Worm (Caenorhabditis elegans) whole organism, L4 larva: Measurements from ENCODE around the gene yju-2.

Experiments
- T26A8.4 ChIP-seq: fragments of 200-800 bp; sonication (Bioruptor generic); IDR thresholded peaks from 2 replicates; pipeline ENCODE4 v1.3.6; 2022; ENCODE audit warnings: missing genetic modification characterization, missing compliant biosample characterization
- ZK337.2 ChIP-seq: fragments of 200-800 bp; sonication (Bioruptor generic); IDR thresholded peaks from 2 replicates; pipeline ENCODE4 v1.3.6; 2022; ENCODE audit warnings: missing genetic modification reagents, missing genetic modification characterization, missing compliant biosample characterization
- daf-16 ChIP-seq, 3 experiments: sonication (generic microtip); optimal IDR thresholded peaks; 2 replicates each; lab custom pipeline; 2016 to 2017; ENCODE audit warnings: missing genetic modification characterization in 3 of 3, missing genetic modification reagents in 3 of 3, mild to moderate bottlenecking in 2 of 3, missing compliant biosample characterization in 2 of 3, missing biosample characterization in 1 of 3, moderate library complexity in 1 of 3
- daf-8 ChIP-seq: fragments of 200-800 bp; sonication (Bioruptor generic); IDR thresholded peaks from 2 replicates; pipeline ENCODE4 v1.3.6; 2022; ENCODE audit warnings: missing genetic modification characterization, missing compliant biosample characterization
- dmd-9 ChIP-seq: fragments of 200-800 bp; sonication (Bioruptor generic); IDR thresholded peaks from 2 replicates; pipeline ENCODE4 v1.3.6; 2022; ENCODE audit warnings: missing genetic modification reagents, missing genetic modification characterization, missing compliant biosample characterization
- fkh-10 ChIP-seq: fragments of 150-350 bp; optimal IDR thresholded peaks from 2 replicates; lab custom pipeline; 2014; ENCODE audit warnings: missing biosample characterization, missing genetic modification reagents, missing genetic modification characterization
- lin-1 ChIP-seq: fragments of 200-800 bp; sonication (Bioruptor generic); IDR thresholded peaks from 2 replicates; pipeline ENCODE4 v1.3.6; 2022; ENCODE audit warnings: missing genetic modification reagents, missing genetic modification characterization, missing compliant biosample characterization
- lin-13 ChIP-seq: fragments of 150-350 bp; optimal IDR thresholded peaks from 2 replicates; lab custom pipeline; 2014; ENCODE audit warnings: missing biosample characterization, missing genetic modification reagents, missing genetic modification characterization
- lin-15B ChIP-seq: fragments of 150-350 bp; sonication (generic microtip); optimal IDR thresholded peaks from 3 replicates; lab custom pipeline; 2014; ENCODE audit warnings: missing biosample characterization, missing genetic modification characterization
- nhr-11 ChIP-seq: fragments of 150-350 bp; optimal IDR thresholded peaks from 2 replicates; lab custom pipeline; 2014; ENCODE audit warnings: missing biosample characterization, missing genetic modification characterization
- php-3 ChIP-seq: fragments of 200-800 bp; sonication (Bioruptor generic); IDR thresholded peaks from 2 replicates; pipeline ENCODE4 v1.3.6; 2022; ENCODE audit warnings: missing genetic modification reagents, missing genetic modification characterization, missing compliant biosample characterization
- snpc-1.2 ChIP-seq: fragments of 200-800 bp; sonication (Bioruptor generic); IDR thresholded peaks from 2 replicates; pipeline ENCODE4 v1.3.6; 2022; ENCODE audit warnings: missing genetic modification reagents, missing genetic modification characterization, missing compliant biosample characterization

- TF ChIP-seq ZK337.2 (GFP tag; lab: Robert Waterston, UW) (no peak), fkh-10 (GFP tag; lab: Kevin White, UChicago) (no peak), lin-1 (GFP tag; lab: Robert Waterston, UW) (no peak), php-3 (no peak), nhr-11 (tag; lab: Kevin White, UChicago) (no peak), T26A8.4 (GFP tag; lab: Robert Waterston, UW) (no peak), snpc-1.2 (no peak), daf-8 (GFP tag; lab: Robert Waterston, UW) (no peak), lin-13 (no peak), dmd-9 (no peak), lin-15B (tag; lab: Kevin White, UChicago) (no peak), daf-16 (GFP tag; optimal IDR thresholded peaks at IDR 0.05; lab: Kevin White, UChicago) (no peak), daf-16 (tag; optimal IDR thresholded peaks at IDR 0.05; lab: Kevin White, UChicago) (no peak)
Observed at ce11 chrIII:7197973-7198372, 13.8 kb downstream of the yju-2 start, which contains the start of gene exos-9.
